Worm (Caenorhabditis elegans): Measurements from ENCODE around the gene F23H12.3.

DNA sequence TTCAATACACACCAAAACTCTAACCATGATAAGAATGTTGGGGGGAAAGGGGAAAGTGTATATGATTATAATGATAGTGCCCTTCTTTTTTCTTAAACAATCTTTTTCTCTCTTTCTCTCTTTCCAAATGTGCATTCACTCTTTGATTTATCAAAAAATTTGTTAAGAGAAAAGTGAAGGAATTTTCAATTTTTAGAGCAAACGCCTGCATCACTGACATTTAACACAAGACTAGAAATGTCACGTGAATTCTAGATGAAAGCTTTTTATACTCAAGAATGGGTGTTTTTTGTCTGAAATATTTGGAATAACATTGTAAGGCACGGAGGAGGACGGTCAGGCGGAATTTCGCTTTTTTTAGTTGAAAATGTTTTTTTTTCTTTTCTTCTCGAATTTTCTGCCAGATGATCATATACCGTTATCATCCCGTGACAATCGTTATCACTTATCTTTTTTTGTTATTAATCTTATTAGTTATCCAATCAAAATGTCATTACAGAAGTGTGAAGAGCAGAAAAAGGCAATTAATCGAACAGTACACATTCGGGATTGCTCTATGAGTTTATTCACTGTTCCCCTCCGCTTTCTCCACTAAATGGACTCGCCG is 42.9 kb upstream of the F23H12.3 start, which contains the start of the genes frm-7 and F55C5.17:
- TF ChIP-seq ceh-28 (tag; optimal IDR thresholded peaks at IDR 0.05) (no peak), pqm-1 (tag; optimal IDR thresholded peaks at IDR 0.05) (peak; percentile 63), nhr-23 (tag; optimal IDR thresholded peaks at IDR 0.05) (no peak), unc-39 (tag; optimal IDR thresholded peaks at IDR 0.05) (no peak), eor-1 (tag; optimal IDR thresholded peaks at IDR 0.05) (no peak), nhr-11 (tag; optimal IDR thresholded peaks at IDR 0.05) (no peak), nhr-12 (tag; optimal IDR thresholded peaks at IDR 0.05) (no peak), egl-27 (tag; optimal IDR thresholded peaks at IDR 0.05) (no peak), nhr-28 (tag; optimal IDR thresholded peaks at IDR 0.05) (no peak), nhr-43 (tag; optimal IDR thresholded peaks at IDR 0.05; ENCODE audit: poor library complexity, severe bottlenecking) (no peak), lin-39 (tag; optimal IDR thresholded peaks at IDR 0.05) (no peak), elt-1 (tag; optimal IDR thresholded peaks at IDR 0.05) (no peak), skn-1 (tag; optimal IDR thresholded peaks at IDR 0.05) (no peak)

Data from whole organism, L3 larva.